Fruit fly (Drosophila melanogaster) whole organism, wandering third instar larva: ENCODE results near the gene CG14866.

Experiments
- Dfd ChIP-seq: fragments of >200 bp; optimal IDR thresholded peaks from 2 replicates; lab custom pipeline; 2017; ENCODE audit warnings: missing biosample characterization, missing genetic modification characterization
- GATAd ChIP-seq: sonication (Bioruptor generic); optimal IDR thresholded peaks from 2 replicates; lab custom pipeline; 2016; ENCODE audit warnings: missing biosample characterization, missing genetic modification characterization
- HLH106 ChIP-seq: fragments of 200-800 bp; optimal IDR thresholded peaks from 3 replicates; lab custom pipeline; 2019; ENCODE audit warnings: missing biosample characterization, mild to moderate bottlenecking, missing genetic modification characterization, moderate library complexity
- Hnf4 ChIP-seq: fragments of 200-800 bp; sonication (Bioruptor generic); optimal IDR thresholded peaks from 2 replicates; lab custom pipeline; 2016; ENCODE audit warnings: missing biosample characterization, mild to moderate bottlenecking, missing genetic modification characterization
- Myc ChIP-seq: fragments of >200 bp; optimal IDR thresholded peaks from 2 replicates; lab custom pipeline; 2017
- OdsH ChIP-seq: fragments of 200-800 bp; sonication (Bioruptor generic); optimal IDR thresholded peaks from 2 replicates; lab custom pipeline; 2016; ENCODE audit warnings: missing biosample characterization, mild to moderate bottlenecking, missing genetic modification characterization
- h ChIP-seq: fragments of 200-800 bp; sonication (Bioruptor generic); optimal IDR thresholded peaks from 3 replicates; lab custom pipeline; 2016; ENCODE audit warnings: missing biosample characterization, mild to moderate bottlenecking, missing genetic modification characterization
- pan ChIP-seq: fragments of >200 bp; optimal IDR thresholded peaks from 2 replicates; lab custom pipeline; 2017
- psq ChIP-seq: fragments of 200-800 bp; sonication (Bioruptor generic); optimal IDR thresholded peaks from 3 replicates; lab custom pipeline; 2017; ENCODE audit warnings: missing biosample characterization, mild to moderate bottlenecking, missing genetic modification characterization, moderate library complexity

- TF ChIP-seq h (peak; percentile 45), pan (lab: Kevin White, UChicago) (no peak), HLH106 (tag; lab: Kevin White, UChicago) (peak; percentile 66), Myc (no peak), Dfd (GFP tag; lab: Kevin White, UChicago) (no peak), GATAd (GFP tag; lab: Kevin White, UChicago) (no peak), Hnf4 (no peak), OdsH (GFP tag; lab: Kevin White, UChicago) (peak; percentile 60), psq (GFP tag; lab: Kevin White, UChicago) (peak; percentile 56)
These were observed 35.5 kb upstream of the CG14866 start for dm6 chr3R:15280619-15281334.
